Fruit fly (Drosophila melanogaster): ENCODE measurements around the gene snRNP-U1-70K.
A peak's percentile ranks its signal among the peaks of the same experiment; 100 is the strongest.

The snRNP-U1-70K gene

DNA sequence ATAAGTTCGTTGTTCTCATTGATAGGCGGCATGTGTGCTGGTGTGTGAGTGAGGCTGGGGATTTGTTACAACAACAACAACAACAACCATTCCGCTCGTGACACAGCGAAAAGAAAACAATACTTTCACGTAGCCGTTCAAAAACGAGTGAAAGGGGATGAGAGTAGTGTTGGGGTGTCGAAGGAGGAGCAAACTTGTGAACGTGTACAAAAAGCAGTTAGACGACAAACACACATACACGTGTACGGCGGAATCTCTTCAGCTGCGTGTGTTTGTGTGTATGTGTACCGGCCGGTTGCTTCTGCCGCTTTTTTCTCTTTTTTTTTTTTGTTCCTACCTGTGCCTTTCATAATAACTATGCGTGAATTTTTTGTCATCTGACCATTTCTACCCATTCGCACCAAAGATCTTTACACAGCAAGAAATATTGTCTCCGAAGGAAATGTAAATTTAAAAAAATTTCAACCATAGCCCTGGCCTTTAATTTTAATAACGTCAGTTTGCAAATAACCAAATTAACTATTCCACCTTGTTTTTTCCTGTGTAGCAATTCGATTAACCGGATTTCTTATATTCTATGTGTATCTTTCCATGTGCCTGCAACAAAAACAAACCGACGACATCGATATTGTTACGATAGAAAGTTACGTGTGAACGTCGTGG lies 49.3 kb downstream of the snRNP-U1-70K start (continued):
- TF ChIP-seq Rfx (GFP tag; IDR thresholded peaks at IDR 0.05) (no peak; the same call in 1 of the 2 replicates), CG31365 (tag; optimal IDR thresholded peaks at IDR 0.05) (peak; percentile 54), CG11247 (GFP tag; IDR thresholded peaks at IDR 0.05) (no peak), Max (GFP tag; optimal IDR thresholded peaks at IDR 0.05) (peak; percentile 52), CG11398 (GFP tag; optimal IDR thresholded peaks at IDR 0.05) (peak; percentile 69), Dll (GFP tag; IDR thresholded peaks at IDR 0.05; ENCODE audit: partially characterized antibody) (no peak), TFAM (GFP tag; optimal IDR thresholded peaks at IDR 0.05) (no peak), nerfin-2 (GFP tag; IDR thresholded peaks at IDR 0.05; ENCODE audit: partially characterized antibody) (no peak), HmgZ (tag; optimal IDR thresholded peaks at IDR 0.05) (peak; percentile 9), pros (GFP tag; optimal IDR thresholded peaks at IDR 0.05) (no peak), NK7.1 (GFP tag; optimal IDR thresholded peaks at IDR 0.05) (peak; percentile 33), dmrt11E (tag; optimal IDR thresholded peaks at IDR 0.05) (peak; percentile 66), zf30C (GFP tag; optimal IDR thresholded peaks at IDR 0.05) (peak; percentile 89), amos (GFP tag; IDR thresholded peaks at IDR 0.05; ENCODE audit: partially characterized antibody) (no peak), gsb (GFP tag; IDR thresholded peaks at IDR 0.05) (no peak; the same call in 1 of the 2 replicates), br (optimal IDR thresholded peaks at IDR 0.05) (no peak), Usf (GFP tag; optimal IDR thresholded peaks at IDR 0.05) (peak; percentile 8), lov (optimal IDR thresholded peaks at IDR 0.05) (no peak), lov (GFP tag; IDR thresholded peaks at IDR 0.05) (peak; percentile 69; the same call in 1 of the 3 replicates), C15 (GFP tag; IDR thresholded peaks at IDR 0.05) (0 out of 3 replicates have a peak, but pooled peaks have one; percentile 55), tx (GFP tag; optimal IDR thresholded peaks at IDR 0.05) (peak; percentile 59), CG3838 (GFP tag; optimal IDR thresholded peaks at IDR 0.05) (no peak), CG9797 (GFP tag; optimal IDR thresholded peaks at IDR 0.05) (no peak), CG13624 (GFP tag; optimal IDR thresholded peaks at IDR 0.05) (peak; percentile 62), chm (GFP tag; IDR thresholded peaks at IDR 0.05) (no peak), ara (GFP tag; IDR thresholded peaks at IDR 0.05) (no peak; the same call in 1 of the 2 replicates), CG6854 (GFP tag; optimal IDR thresholded peaks at IDR 0.05) (no peak), Chrac-16 (GFP tag; optimal IDR thresholded peaks at IDR 0.05) (peak; percentile 62), CG32772 (GFP tag; IDR thresholded peaks at IDR 0.05) (no peak), Camta (GFP tag; optimal IDR thresholded peaks at IDR 0.05) (peak; percentile 65), E2f1 (GFP tag; IDR thresholded peaks at IDR 0.05) (peak; percentile 53; the same call in 1 of the 2 replicates), Hr51 (GFP tag; optimal IDR thresholded peaks at IDR 0.05) (peak in 1 of 2 experiments; percentile 3), Mrtf (GFP tag; IDR thresholded peaks at IDR 0.05) (no peak), klu (GFP tag; IDR thresholded peaks at IDR 0.05) (no peak), oc (tag; optimal IDR thresholded peaks at IDR 0.05) (no peak), bowl (GFP tag; IDR thresholded peaks at IDR 0.05) (peak; percentile 43; the same call in 1 of the 2 replicates), p53 (GFP tag; optimal IDR thresholded peaks at IDR 0.05) (no peak), Poxn (GFP tag; IDR thresholded peaks at IDR 0.05) (no peak), fd3F (GFP tag; optimal IDR thresholded peaks at IDR 0.05) (peak; percentile 34), sima (GFP tag; optimal IDR thresholded peaks at IDR 0.05) (no peak), Blimp-1 (GFP tag; optimal IDR thresholded peaks at IDR 0.05) (no peak), CG7786 (GFP tag; optimal IDR thresholded peaks at IDR 0.05) (peak; percentile 54), CG12219 (GFP tag; optimal IDR thresholded peaks at IDR 0.05) (peak; percentile 65), CG10267 (tag; optimal IDR thresholded peaks at IDR 0.05) (peak; percentile 69), Dip3 (GFP tag; optimal IDR thresholded peaks at IDR 0.05) (peak; percentile 65), CG7271 (tag; optimal IDR thresholded peaks at IDR 0.05) (peak; percentile 1), Hey (tag; optimal IDR thresholded peaks at IDR 0.05) (no peak), CG18599 (GFP tag; optimal IDR thresholded peaks at IDR 0.05) (no peak), Antp (GFP tag; optimal IDR thresholded peaks at IDR 0.05) (peak; percentile 58), CG18619 (GFP tag; optimal IDR thresholded peaks at IDR 0.05) (peak; percentile 50)
